Worm (Caenorhabditis elegans) whole organism, young adult: ENCODE results near the gene F08F1.4.

Source experiments
- B0035.1 ChIP-seq: sonication (generic microtip); optimal IDR thresholded peaks from 2 replicates; lab custom pipeline; 2016; ENCODE audit warnings: missing genetic modification characterization, mild to moderate bottlenecking, missing compliant biosample characterization, missing genotype, missing genetic modification reagents
- B0336.3 ChIP-seq: fragments of 200-800 bp; sonication (Bioruptor generic); IDR thresholded peaks from 2 replicates; pipeline ENCODE4 v1.3.6; 2022; ENCODE audit warnings: missing genetic modification characterization, missing compliant biosample characterization
- F37B4.10 ChIP-seq: fragments of 200-800 bp; sonication (Bioruptor generic); IDR thresholded peaks from 2 replicates; pipeline ENCODE4 v1.3.6; 2022; ENCODE audit warnings: missing genetic modification characterization, missing compliant biosample characterization
- F39B2.1 ChIP-seq: fragments of 200-800 bp; sonication (Bioruptor generic); IDR thresholded peaks from 2 replicates; pipeline ENCODE4 v1.3.6; 2022; ENCODE audit warnings: missing genetic modification reagents, missing genetic modification characterization, missing compliant biosample characterization
- F52B5.7 ChIP-seq: sonication (generic microtip); optimal IDR thresholded peaks from 2 replicates; lab custom pipeline; 2016; ENCODE audit warnings: mild to moderate bottlenecking, missing genetic modification characterization, missing compliant biosample characterization
- Y56A3A.18 ChIP-seq: fragments of 200-800 bp; sonication (Bioruptor generic); IDR thresholded peaks from 2 replicates; pipeline ENCODE4 v1.3.6; 2022; ENCODE audit warnings: missing genetic modification reagents, missing genetic modification characterization, missing compliant biosample characterization
- Y67H2A.10 ChIP-seq: fragments of 200-800 bp; sonication (Bioruptor generic); conservative IDR thresholded peaks from 2 replicates; pipeline ENCODE4 v1.3.6; 2022; ENCODE audit warnings: missing genetic modification reagents, missing genetic modification characterization, missing compliant biosample characterization
- Y79H2A.3 ChIP-seq: fragments of 200-800 bp; sonication (Bioruptor generic); conservative IDR thresholded peaks from 2 replicates; pipeline ENCODE4 v1.3.6; 2022; ENCODE audit warnings: missing genetic modification reagents, missing genetic modification characterization, missing compliant biosample characterization
- ZK185.1 ChIP-seq: sonication (generic microtip); optimal IDR thresholded peaks from 2 replicates; lab custom pipeline; 2016; ENCODE audit warnings: mild to moderate bottlenecking, missing genetic modification characterization, missing compliant biosample characterization; ENCODE audit not compliant: poor library complexity, severe bottlenecking
- atf-7 ChIP-seq: sonication (generic microtip); optimal IDR thresholded peaks from 2 replicates; lab custom pipeline; 2017; ENCODE audit warnings: mild to moderate bottlenecking, missing genetic modification characterization, missing compliant biosample characterization
- athp-1 ChIP-seq: sonication (generic microtip); optimal IDR thresholded peaks from 2 replicates; lab custom pipeline; 2017; ENCODE audit warnings: mild to moderate bottlenecking, missing genetic modification characterization, missing compliant biosample characterization
- bed-1 ChIP-seq: fragments of 200-800 bp; sonication (Bioruptor generic); IDR thresholded peaks from 2 replicates; pipeline ENCODE4 v1.3.6; 2022; ENCODE audit warnings: missing genetic modification reagents, missing genetic modification characterization, missing compliant biosample characterization
- cebp-2 ChIP-seq: fragments of 200-800 bp; sonication (Bioruptor generic); IDR thresholded peaks from 2 replicates; pipeline ENCODE4 v1.3.6; 2022; ENCODE audit warnings: missing genetic modification characterization, missing compliant biosample characterization
- ceh-100 ChIP-seq: fragments of 200-800 bp; sonication (Bioruptor generic); IDR thresholded peaks from 2 replicates; pipeline ENCODE4 v1.3.6; 2022; ENCODE audit warnings: missing genetic modification reagents, missing genetic modification characterization, missing compliant biosample characterization
- ceh-40 ChIP-seq: fragments of 200-800 bp; sonication (Bioruptor generic); IDR thresholded peaks from 2 replicates; pipeline ENCODE4 v1.3.6; 2022; ENCODE audit warnings: missing genetic modification characterization, missing compliant biosample characterization
- ceh-79 ChIP-seq: sonication (generic microtip); optimal IDR thresholded peaks from 2 replicates; lab custom pipeline; 2017; ENCODE audit warnings: mild to moderate bottlenecking, missing genetic modification characterization, missing compliant biosample characterization
- dpff-1 ChIP-seq: sonication (generic microtip); optimal IDR thresholded peaks from 2 replicates; lab custom pipeline; 2017; ENCODE audit warnings: mild to moderate bottlenecking, missing genetic modification characterization, missing compliant biosample characterization
- efl-1 ChIP-seq: fragments of 150-350 bp; optimal IDR thresholded peaks from 2 replicates; lab custom pipeline; 2014; ENCODE audit warnings: missing biosample characterization, missing genetic modification reagents, missing genetic modification characterization
- egl-18 ChIP-seq: fragments of 200-800 bp; sonication (Bioruptor generic); IDR thresholded peaks from 2 replicates; pipeline ENCODE4 v1.3.6; 2022; ENCODE audit warnings: missing genetic modification reagents, missing genetic modification characterization, missing compliant biosample characterization
- ekl-4 ChIP-seq: fragments of 200-800 bp; sonication (Bioruptor generic); IDR thresholded peaks from 2 replicates; pipeline ENCODE4 v1.3.6; 2022; ENCODE audit warnings: missing genetic modification reagents, missing genetic modification characterization, missing compliant biosample characterization
- fkh-3 ChIP-seq: sonication (generic microtip); optimal IDR thresholded peaks from 2 replicates; lab custom pipeline; 2016; ENCODE audit warnings: mild to moderate bottlenecking, missing genetic modification characterization, missing compliant biosample characterization
- hlh-26 ChIP-seq: fragments of 200-800 bp; sonication (Bioruptor generic); conservative IDR thresholded peaks from 2 replicates; pipeline ENCODE4 v1.3.6; 2022; ENCODE audit warnings: missing genetic modification reagents, missing genetic modification characterization, missing compliant biosample characterization
- hsf-1 ChIP-seq: fragments of 200-800 bp; sonication (Bioruptor generic); IDR thresholded peaks from 2 replicates; pipeline ENCODE4 v1.3.6; 2022; ENCODE audit warnings: missing genetic modification reagents, missing genetic modification characterization, missing compliant biosample characterization
- lag-1 ChIP-seq: fragments of 200-800 bp; sonication (Bioruptor generic); IDR thresholded peaks from 2 replicates; pipeline ENCODE4 v1.3.6; 2022; ENCODE audit warnings: missing genetic modification reagents, missing genetic modification characterization, missing compliant biosample characterization
- let-526 ChIP-seq: fragments of 200-800 bp; sonication (Bioruptor generic); IDR thresholded peaks from 2 replicates; pipeline ENCODE4 v1.3.6; 2022; ENCODE audit warnings: missing genetic modification reagents, missing genetic modification characterization, missing compliant biosample characterization
- let-607 ChIP-seq, 2 experiments: fragments of 200-800 bp in 1 of 2; sonication (Bioruptor generic) in 1 of 2; sonication (generic microtip) in 1 of 2; optimal IDR thresholded peaks; 2 replicates each; lab custom pipeline; 2016 to 2018; ENCODE audit warnings: mild to moderate bottlenecking in 2 of 2, missing compliant biosample characterization in 2 of 2, missing genetic modification characterization in 2 of 2, moderate library complexity in 2 of 2, missing genotype in 1 of 2
- lin-54 ChIP-seq: fragments of 200-800 bp; sonication (Bioruptor generic); optimal IDR thresholded peaks from 2 replicates; lab custom pipeline; 2018; ENCODE audit warnings: mild to moderate bottlenecking, missing genetic modification characterization, missing compliant biosample characterization
- lir-1 ChIP-seq: fragments of 200-800 bp; sonication (Bioruptor generic); conservative IDR thresholded peaks from 2 replicates; pipeline ENCODE4 v1.3.6; 2022; ENCODE audit warnings: missing genetic modification reagents, missing genetic modification characterization, missing compliant biosample characterization
- madf-3 ChIP-seq: fragments of 200-800 bp; sonication (Bioruptor generic); IDR thresholded peaks from 2 replicates; pipeline ENCODE4 v1.3.6; 2022; ENCODE audit warnings: missing genetic modification reagents, missing genetic modification characterization, missing compliant biosample characterization
- madf-8 ChIP-seq: fragments of 200-800 bp; sonication (Bioruptor generic); conservative IDR thresholded peaks from 2 replicates; pipeline ENCODE4 v1.3.6; 2022; ENCODE audit warnings: missing genetic modification reagents, missing genetic modification characterization, missing compliant biosample characterization
- mxl-1 ChIP-seq: sonication (generic microtip); optimal IDR thresholded peaks from 2 replicates; lab custom pipeline; 2016; ENCODE audit warnings: missing genetic modification characterization, missing compliant biosample characterization
- nhr-27 ChIP-seq: fragments of 200-800 bp; sonication (Bioruptor generic); optimal IDR thresholded peaks from 2 replicates; lab custom pipeline; 2018; ENCODE audit warnings: mild to moderate bottlenecking, missing genetic modification characterization, moderate library complexity, missing compliant biosample characterization
- nhr-80 ChIP-seq: sonication (generic microtip); optimal IDR thresholded peaks from 2 replicates; lab custom pipeline; 2016; ENCODE audit warnings: missing genetic modification characterization, missing compliant biosample characterization
- rcor-1 ChIP-seq: fragments of 200-800 bp; sonication (Bioruptor generic); IDR thresholded peaks from 2 replicates; pipeline ENCODE4 v1.3.6; 2022; ENCODE audit warnings: missing genetic modification reagents, missing genetic modification characterization, missing compliant biosample characterization
- rec-8 ChIP-seq, 2 experiments: sonication (generic microtip); optimal IDR thresholded peaks; 2 replicates each; lab custom pipeline; 2016; ENCODE audit warnings: mild to moderate bottlenecking in 2 of 2, missing genetic modification characterization in 2 of 2, missing genetic modification reagents in 2 of 2, missing genotype in 2 of 2, missing biosample characterization in 1 of 2, missing compliant biosample characterization in 1 of 2, moderate library complexity in 1 of 2
- rpc-1 ChIP-seq, 2 experiments: fragments of 150-350 bp in 1 of 2; sonication (generic microtip) in 1 of 2; optimal IDR thresholded peaks; 2 replicates each; lab custom pipeline; 2014 to 2018; ENCODE audit warnings: missing biosample characterization in 1 of 2, missing genetic modification characterization in 1 of 2, missing genetic modification reagents in 1 of 2, missing genotype in 1 of 2
- snpc-1.1 ChIP-seq: sonication (generic microtip); optimal IDR thresholded peaks from 2 replicates; lab custom pipeline; 2017; ENCODE audit warnings: missing genetic modification characterization, mild to moderate bottlenecking, missing compliant biosample characterization, antibody characterized with exemption, moderate library complexity, missing genotype, missing genetic modification reagents; ENCODE audit not compliant: insufficient read depth
- somi-1 ChIP-seq: fragments of 200-800 bp; sonication (Bioruptor generic); optimal IDR thresholded peaks from 2 replicates; lab custom pipeline; 2018; ENCODE audit warnings: mild to moderate bottlenecking, missing genetic modification characterization, missing compliant biosample characterization
- sptf-2 ChIP-seq: fragments of 200-800 bp; sonication (Bioruptor generic); optimal IDR thresholded peaks from 2 replicates; lab custom pipeline; 2018; ENCODE audit warnings: mild to moderate bottlenecking, missing genetic modification characterization, missing compliant biosample characterization
- tbx-9 ChIP-seq: sonication (generic microtip); optimal IDR thresholded peaks from 2 replicates; lab custom pipeline; 2016; ENCODE audit warnings: borderline replicate concordance, missing genetic modification characterization, inconsistent platforms, missing compliant biosample characterization
- unc-62 ChIP-seq: fragments of 150-350 bp; optimal IDR thresholded peaks from 2 replicates; lab custom pipeline; 2014; ENCODE audit warnings: missing biosample characterization, missing genetic modification reagents, missing genetic modification characterization
- xnd-1 ChIP-seq: sonication (generic microtip); optimal IDR thresholded peaks from 2 replicates; lab custom pipeline; 2016; ENCODE audit warnings: missing genotype, missing genetic modification reagents, missing genetic modification characterization, missing compliant biosample characterization
- zfh-2 ChIP-seq: fragments of 200-800 bp; sonication (Bioruptor generic); conservative IDR thresholded peaks from 2 replicates; pipeline ENCODE4 v1.3.6; 2022; ENCODE audit warnings: missing genetic modification reagents, missing genetic modification characterization, missing compliant biosample characterization
- ztf-22 ChIP-seq: fragments of 200-800 bp; sonication (Bioruptor generic); optimal IDR thresholded peaks from 2 replicates; lab custom pipeline; 2018; ENCODE audit warnings: mild to moderate bottlenecking, missing genetic modification characterization, moderate library complexity, missing compliant biosample characterization
- ztf-26 ChIP-seq: sonication (generic microtip); optimal IDR thresholded peaks from 2 replicates; lab custom pipeline; 2017; ENCODE audit warnings: missing genetic modification characterization, missing compliant biosample characterization
- ztf-6 ChIP-seq: fragments of 200-800 bp; sonication (Bioruptor generic); IDR thresholded peaks from 2 replicates; pipeline ENCODE4 v1.3.6; 2022; ENCODE audit warnings: missing genetic modification reagents, missing genetic modification characterization, missing compliant biosample characterization

The F08F1.4 gene

DNA sequence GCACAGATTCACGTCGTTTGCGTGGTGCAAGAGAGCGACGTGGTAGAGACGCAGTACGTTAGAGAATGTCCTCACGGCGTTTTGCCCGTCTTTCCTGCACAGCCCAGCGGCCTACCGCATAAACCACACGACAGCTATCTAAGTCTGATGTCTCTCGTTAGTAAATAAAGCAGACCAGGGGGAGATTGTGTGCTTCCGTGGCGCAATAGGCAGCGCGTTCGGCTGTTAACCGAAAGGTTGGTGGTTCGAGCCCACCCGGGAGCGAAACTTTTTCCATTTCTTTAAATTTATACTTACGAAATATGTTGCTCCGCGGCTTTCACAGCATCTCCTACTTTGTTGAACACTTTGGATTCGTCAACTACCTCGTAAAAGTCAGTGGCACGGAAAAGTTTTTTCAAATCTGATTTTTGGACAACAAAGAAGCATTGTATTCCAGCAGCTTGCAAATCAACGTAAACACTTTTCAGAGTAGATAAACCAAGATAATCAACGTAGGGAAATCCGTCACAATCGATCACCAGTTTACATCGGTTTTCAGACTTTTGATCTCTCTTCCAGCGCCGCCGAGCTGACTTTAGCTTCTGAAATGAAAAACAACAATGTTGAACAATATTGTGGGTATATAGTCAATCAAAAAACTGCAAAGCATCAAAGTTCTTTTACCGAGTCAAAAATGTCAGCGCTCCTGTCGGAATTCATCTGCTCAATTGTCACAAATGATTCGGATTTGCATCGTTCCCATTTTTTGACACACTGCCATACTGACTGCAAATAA, 8.7 kb upstream of the F08F1.4 start (continued):
- TF ChIP-seq rpc-1 (optimal IDR thresholded peaks at IDR 0.05; lab: Kevin White, UChicago) (peak; percentile 98), rpc-1 (tag; optimal IDR thresholded peaks at IDR 0.05; lab: Kevin White, UChicago) (peak; percentile 94), let-526 (GFP tag; lab: Robert Waterston, UW) (peak; percentile 89), ztf-26 (peak; percentile 93), unc-62 (GFP tag; lab: Kevin White, UChicago) (no peak), xnd-1 (tag; lab: Kevin White, UChicago) (no peak), F52B5.7 (tag; lab: Kevin White, UChicago) (peak; percentile 93), ekl-4 (GFP tag; lab: Robert Waterston, UW) (peak; percentile 90), Y67H2A.10 (GFP tag; lab: Robert Waterston, UW) (peak; percentile 58; the same call in 1 of the 2 replicates), dpff-1 (tag; lab: Kevin White, UChicago) (peak; percentile 91), rcor-1 (GFP tag; lab: Robert Waterston, UW) (peak; percentile 89), madf-3 (GFP tag; lab: Robert Waterston, UW) (peak; percentile 82), ztf-22 (peak; percentile 87), egl-18 (GFP tag; lab: Robert Waterston, UW) (no peak), ztf-6 (GFP tag; lab: Robert Waterston, UW) (peak; percentile 86), lag-1 (GFP tag; lab: Robert Waterston, UW) (no peak), F37B4.10 (GFP tag; lab: Robert Waterston, UW) (0 out of 2 replicates have a peak, but pooled peaks have one; percentile 88), nhr-27 (tag; lab: Kevin White, UChicago) (peak; percentile 87), somi-1 (GFP tag; lab: Kevin White, UChicago) (peak; percentile 89), snpc-1.1 (peak; percentile 17), Y79H2A.3 (GFP tag; lab: Robert Waterston, UW) (0 out of 2 replicates have a peak, but pooled peaks have one; percentile 17), zfh-2 (GFP tag; lab: Robert Waterston, UW) (peak; percentile 93), ZK185.1 (tag; lab: Kevin White, UChicago) (peak; percentile 90), mxl-1 (tag; lab: Kevin White, UChicago) (peak; percentile 94), athp-1 (no peak), hsf-1 (GFP tag; lab: Robert Waterston, UW) (peak; percentile 64; the same call in 1 of the 2 replicates), hlh-26 (GFP tag; lab: Robert Waterston, UW) (no peak), tbx-9 (tag; lab: Kevin White, UChicago) (peak; percentile 81), let-607 (tag; optimal IDR thresholded peaks at IDR 0.05; lab: Kevin White, UChicago) (peak; percentile 76 to 86), nhr-80 (tag; lab: Kevin White, UChicago) (peak; percentile 77), lin-54 (GFP tag; lab: Kevin White, UChicago) (no peak), ceh-79 (tag; lab: Kevin White, UChicago) (peak; percentile 98), B0336.3 (GFP tag; lab: Robert Waterston, UW) (no peak; the same call in 1 of the 2 replicates), ceh-40 (GFP tag; lab: Robert Waterston, UW) (peak; percentile 88), sptf-2 (GFP tag; lab: Kevin White, UChicago) (peak; percentile 57), atf-7 (tag; lab: Kevin White, UChicago) (peak; percentile 88), Y56A3A.18 (GFP tag; lab: Robert Waterston, UW) (peak; percentile 96), cebp-2 (GFP tag; lab: Robert Waterston, UW) (0 out of 2 replicates have a peak, but pooled peaks have one; percentile 71), ceh-100 (GFP tag; lab: Robert Waterston, UW) (peak; percentile 61; the same call in 1 of the 2 replicates), rec-8 (tag; optimal IDR thresholded peaks at IDR 0.05; lab: Kevin White, UChicago) (peak; percentile 86 to 87), F39B2.1 (GFP tag; lab: Robert Waterston, UW) (no peak), fkh-3 (peak; percentile 88), bed-1 (GFP tag; lab: Robert Waterston, UW) (no peak), B0035.1 (peak; percentile 86), madf-8 (GFP tag; lab: Robert Waterston, UW) (peak; percentile 46), lir-1 (GFP tag; lab: Robert Waterston, UW) (peak; percentile 82), efl-1 (GFP tag; lab: Kevin White, UChicago) (no peak)
